Worm (Caenorhabditis elegans): Measurements from ENCODE around the gene Y51A2B.2.
A peak's percentile ranks its signal among the peaks of the same experiment; 100 is the strongest.

Y51A2B.2 gene

ce11 chrV:18382590-18382989, 8.3 kb downstream of the Y51A2B.2 start, which contains the start of gene nhr-288:
TSS of gene nhr-288 (minus strand) at chrV:18382690.
- TF ChIP-seq ces-1 (GFP tag; optimal IDR thresholded peaks at IDR 0.05), result no peak
- peak in 1 of 2 experiments; percentile 9 for TF ChIP-seq unc-62 (GFP tag; optimal IDR thresholded peaks at IDR 0.05 in 1 of 2)
- no peak for TF ChIP-seq unc-62 (tag; optimal IDR thresholded peaks at IDR 0.05)
- no peak for TF ChIP-seq F37D6.2 (tag; optimal IDR thresholded peaks at IDR 0.05)
- TF ChIP-seq ceh-28 (tag; optimal IDR thresholded peaks at IDR 0.05), result no peak
- TF ChIP-seq skn-1 (tag; optimal IDR thresholded peaks at IDR 0.05), result no peak
- TF ChIP-seq zip-11 (GFP tag; IDR thresholded peaks at IDR 0.05), result no peak
- TF ChIP-seq R02D3.7 (tag; optimal IDR thresholded peaks at IDR 0.05), result no peak
- no peak for TF ChIP-seq daf-8 (GFP tag; IDR thresholded peaks at IDR 0.05)

DNA sequence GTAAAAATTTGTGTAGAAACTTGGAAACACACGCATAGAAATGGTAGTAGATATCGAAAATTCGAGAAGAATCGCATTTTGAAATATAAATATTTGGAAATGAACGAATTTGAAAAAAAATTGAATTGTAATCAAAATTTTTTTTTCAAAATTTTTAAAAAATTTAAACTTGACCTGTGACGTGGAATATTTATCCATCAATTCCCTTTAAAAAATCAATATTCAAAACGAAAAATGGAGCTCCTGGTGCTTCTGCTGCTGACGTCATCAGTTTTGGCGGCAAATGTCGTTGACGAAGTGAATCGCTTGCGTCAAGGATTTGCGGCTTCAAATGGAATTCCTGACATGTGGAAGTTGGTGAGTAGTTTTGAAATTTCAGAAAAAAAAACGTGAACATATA, 14.8 kb downstream of the Y51A2B.2 start, which contains the start of the genes Y51A2B.4 and Y51A2B.5:
Gene Y51A2B.4 (minus strand): TSS at position 101 of the 400 bp plus-strand sequence.
Gene Y51A2B.5 (plus strand): TSS at position 232 of the 400 bp plus-strand sequence.
- TF ChIP-seq nhr-76 (tag; optimal IDR thresholded peaks at IDR 0.05) (no peak), nhr-25 (tag; optimal IDR thresholded peaks at IDR 0.05; ENCODE audit: borderline replicate concordance, insufficient read depth) (no peak), spr-1 (tag; optimal IDR thresholded peaks at IDR 0.05) (no peak), zip-2 (tag; optimal IDR thresholded peaks at IDR 0.05) (no peak), dmd-8 (GFP tag; IDR thresholded peaks at IDR 0.05) (no peak)

DNA sequence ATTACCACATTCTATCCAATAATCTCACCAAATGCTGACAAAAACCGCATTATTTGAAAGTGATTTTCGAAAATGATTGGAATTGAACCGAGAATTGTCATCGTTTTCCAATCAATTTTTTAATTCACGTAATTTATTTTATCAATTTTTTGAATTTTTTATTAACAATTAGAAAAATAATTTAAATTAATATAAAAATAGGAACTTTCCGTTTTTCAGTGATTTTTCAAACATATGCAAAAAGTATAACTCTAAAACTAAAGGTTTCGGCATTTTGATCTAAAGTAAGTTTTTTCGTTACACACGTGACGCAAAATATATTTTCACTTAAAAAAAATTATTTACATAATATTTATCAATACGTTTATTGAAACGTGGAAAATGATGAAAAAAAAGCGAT, 19.9 kb downstream of the Y51A2B.2 start, which contains the start of gene Y51A2B.6:
Gene Y51A2B.6 (minus strand): TSS at position 101 of the 400 bp plus-strand sequence.
- TF ChIP-seq ctbp-1 (GFP tag; IDR thresholded peaks at IDR 0.05) (no peak), daf-12 (tag; optimal IDR thresholded peaks at IDR 0.05) (no peak), zip-11 (GFP tag; IDR thresholded peaks at IDR 0.05) (no peak), nhr-10 (tag; optimal IDR thresholded peaks at IDR 0.05) (no peak), ceh-28 (tag; optimal IDR thresholded peaks at IDR 0.05) (no peak)

DNA sequence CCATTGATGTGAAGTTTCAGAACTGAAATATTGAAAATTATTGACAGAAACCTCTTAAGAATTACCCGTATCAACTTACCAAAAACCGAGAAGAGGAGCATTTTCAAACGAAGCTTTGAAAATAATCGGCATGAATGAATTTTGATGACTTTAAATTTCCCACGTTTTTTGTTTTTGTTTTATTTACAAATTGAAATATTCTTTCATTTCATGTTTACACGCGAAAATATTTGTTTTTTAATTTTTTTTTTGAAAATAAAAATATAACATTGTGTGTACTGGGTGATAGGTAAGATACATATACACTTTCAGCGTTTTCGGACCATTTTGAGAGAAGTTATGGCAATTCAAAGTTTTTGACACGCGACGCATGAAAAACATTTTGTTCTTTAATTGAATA, 21.4 kb downstream of the Y51A2B.2 start, which contains the start of gene Y51A2B.9:
Gene Y51A2B.9 (minus strand): TSS at position 101 of the 400 bp plus-strand sequence.
- TF ChIP-seq hmg-1.1 (GFP tag; IDR thresholded peaks at IDR 0.05) (no peak), Y75B8A.6 (GFP tag; IDR thresholded peaks at IDR 0.05) (no peak)

DNA sequence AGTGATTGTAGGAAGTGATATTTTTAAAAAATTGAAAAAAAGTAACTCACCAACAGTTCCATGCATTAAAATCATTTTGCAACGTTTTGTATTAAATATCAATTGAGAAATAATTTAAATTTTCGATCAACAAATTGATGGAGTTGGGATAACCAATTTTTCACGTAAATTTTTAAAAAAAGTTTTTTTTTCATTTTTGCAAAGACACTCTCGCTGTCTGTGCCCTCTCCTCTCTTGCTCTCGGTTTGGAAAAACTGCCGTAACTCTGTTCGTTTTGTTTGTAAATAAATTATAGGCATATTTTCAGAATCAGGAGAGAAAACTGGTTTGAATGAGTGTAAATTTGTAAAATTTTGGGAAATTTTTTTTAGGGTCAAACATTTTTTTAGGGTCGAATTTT, 23.5 kb downstream of the Y51A2B.2 start, which contains the start of gene Y51A2B.16:
Gene Y51A2B.16 (minus strand): TSS at position 101 of the 400 bp plus-strand sequence.
- no peak for TF ChIP-seq daf-19 (GFP tag; conservative IDR thresholded peaks at IDR 0.05)
- TF ChIP-seq dmd-8 (GFP tag; IDR thresholded peaks at IDR 0.05), result no peak
- no peak for TF ChIP-seq attf-4 (tag; optimal IDR thresholded peaks at IDR 0.05)
- TF ChIP-seq daf-8 (GFP tag; IDR thresholded peaks at IDR 0.05), result no peak
- TF ChIP-seq jun-1 (tag; optimal IDR thresholded peaks at IDR 0.05), result no peak
- no peak for TF ChIP-seq fos-1 (tag; optimal IDR thresholded peaks at IDR 0.05)
- TF ChIP-seq nhr-10 (tag; optimal IDR thresholded peaks at IDR 0.05), result no peak
- no peak for TF ChIP-seq zfp-2 (tag; optimal IDR thresholded peaks at IDR 0.05)
- TF ChIP-seq mxl-2 (GFP tag; conservative IDR thresholded peaks at IDR 0.05), result no peak
- no peak for TF ChIP-seq ZK337.2 (GFP tag; IDR thresholded peaks at IDR 0.05)
- TF ChIP-seq lin-38 (GFP tag; IDR thresholded peaks at IDR 0.05), result no peak
- TF ChIP-seq madf-5 (GFP tag; IDR thresholded peaks at IDR 0.05), result no peak
- no peak for TF ChIP-seq zag-1 (tag; optimal IDR thresholded peaks at IDR 0.05)
- no peak for TF ChIP-seq D1046.2 (GFP tag; IDR thresholded peaks at IDR 0.05)

DNA sequence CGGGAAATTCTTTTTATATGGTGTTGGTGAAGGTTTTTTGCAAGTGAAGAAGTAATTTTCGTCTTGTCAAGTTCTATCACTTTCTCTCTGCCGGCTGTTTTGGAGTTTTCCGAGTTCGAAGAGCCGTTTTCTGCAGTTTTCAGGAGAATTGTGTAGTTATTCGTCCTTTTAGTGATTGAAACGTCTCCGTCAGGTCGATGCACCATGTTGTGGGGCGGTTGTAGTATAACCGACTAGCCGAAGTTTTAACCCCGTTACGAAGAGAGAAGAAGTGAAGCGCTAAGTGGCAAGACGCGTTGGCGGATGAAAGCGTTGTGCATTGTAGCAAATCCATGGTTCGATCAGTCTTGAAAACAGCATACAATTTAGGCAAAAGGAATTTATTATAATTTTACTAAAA, 28.4 kb downstream of the Y51A2B.2 start:
- TF ChIP-seq ceh-82 (tag; optimal IDR thresholded peaks at IDR 0.05), result no peak
- peak; percentile 4 for TF ChIP-seq aha-1 (tag)

Data from whole organism, L4 larva.